Fruit fly (Drosophila melanogaster) whole organism, embryonic: ENCODE results near the gene MED15.

Experiments used
- Asciz ChIP-seq: fragments of 200-800 bp; sonication (Bioruptor generic); optimal IDR thresholded peaks from 2 replicates; lab custom pipeline; 2017; ENCODE audit warnings: missing biosample characterization, mild to moderate bottlenecking, missing genetic modification characterization, missing genetic modification reagents
- Bgb ChIP-seq: fragments of 200-800 bp; sonication (Bioruptor generic); IDR thresholded peaks from 2 replicates; pipeline ENCODE4 v1.3.6; 2022; ENCODE audit warnings: missing biosample characterization, missing genetic modification characterization; ENCODE audit not compliant: partially characterized antibody
- Blimp-1 ChIP-seq: fragments of 200-800 bp; sonication (Bioruptor generic); optimal IDR thresholded peaks from 3 replicates; lab custom pipeline; 2018; ENCODE audit warnings: missing biosample characterization, missing genetic modification characterization, mild to moderate bottlenecking, moderate library complexity, missing genetic modification reagents
- CG10147 ChIP-seq: fragments of 200-800 bp; sonication (Bioruptor generic); optimal IDR thresholded peaks from 2 replicates; lab custom pipeline; 2019; ENCODE audit warnings: missing biosample characterization, mild to moderate bottlenecking, missing genetic modification characterization, moderate library complexity
- CG11723 ChIP-seq: fragments of 200-800 bp; sonication (Bioruptor generic); optimal IDR thresholded peaks from 2 replicates; lab custom pipeline; 2017; ENCODE audit warnings: missing biosample characterization, mild to moderate bottlenecking, missing genetic modification characterization
- CG13424 ChIP-seq: fragments of 200-800 bp; sonication (Bioruptor generic); optimal IDR thresholded peaks from 2 replicates; lab custom pipeline; 2019; ENCODE audit warnings: missing biosample characterization, mild to moderate bottlenecking, missing genetic modification characterization, moderate library complexity
- CG15073 ChIP-seq: fragments of 200-800 bp; sonication (Bioruptor generic); optimal IDR thresholded peaks from 2 replicates; lab custom pipeline; 2016; ENCODE audit warnings: missing biosample characterization, missing genetic modification characterization
- CG1529 ChIP-seq: fragments of 200-800 bp; sonication (Bioruptor generic); optimal IDR thresholded peaks from 3 replicates; lab custom pipeline; 2018; ENCODE audit warnings: missing biosample characterization, missing genetic modification characterization
- CG15514 ChIP-seq: fragments of 200-800 bp; sonication (Bioruptor generic); optimal IDR thresholded peaks from 3 replicates; lab custom pipeline; 2017; ENCODE audit warnings: missing biosample characterization, missing genetic modification characterization, mild to moderate bottlenecking, moderate library complexity, missing genetic modification reagents
- CG1602 ChIP-seq: fragments of 200-800 bp; sonication (Bioruptor generic); optimal IDR thresholded peaks from 3 replicates; lab custom pipeline; 2016; ENCODE audit warnings: missing biosample characterization, missing genetic modification characterization
- CG3065 ChIP-seq: fragments of 200-800 bp; sonication (Bioruptor generic); optimal IDR thresholded peaks from 2 replicates; lab custom pipeline; 2016; ENCODE audit warnings: missing biosample characterization, missing genetic modification characterization
- CG31441 ChIP-seq: fragments of 200-800 bp; sonication (Bioruptor generic); IDR thresholded peaks from 2 replicates; pipeline ENCODE4 v1.3.6; 2022; ENCODE audit warnings: missing biosample characterization, missing genetic modification characterization
- CG3163 ChIP-seq: fragments of 200-800 bp; sonication (Bioruptor generic); optimal IDR thresholded peaks from 3 replicates; lab custom pipeline; 2016; ENCODE audit warnings: missing biosample characterization, missing genetic modification characterization
- CG33557 ChIP-seq: fragments of 200-800 bp; sonication (Bioruptor generic); optimal IDR thresholded peaks from 2 replicates; lab custom pipeline; 2019; ENCODE audit warnings: missing biosample characterization, mild to moderate bottlenecking, missing genetic modification characterization, moderate library complexity
- CG3407 ChIP-seq: fragments of 200-800 bp; sonication (Bioruptor generic); optimal IDR thresholded peaks from 2 replicates; lab custom pipeline; 2018; ENCODE audit warnings: missing biosample characterization, mild to moderate bottlenecking, missing genetic modification characterization
- CG34224 ChIP-seq: fragments of 200-800 bp; sonication (Bioruptor generic); IDR thresholded peaks from 3 replicates; pipeline ENCODE4 v1.3.6; 2022; ENCODE audit warnings: missing biosample characterization, missing genetic modification characterization; ENCODE audit not compliant: partially characterized antibody
- CG3838 ChIP-seq: fragments of 200-800 bp; sonication (Bioruptor generic); optimal IDR thresholded peaks from 3 replicates; lab custom pipeline; 2016; ENCODE audit warnings: missing biosample characterization, missing genetic modification characterization
- CG4707 ChIP-seq: fragments of 200-800 bp; sonication (Bioruptor generic); optimal IDR thresholded peaks from 2 replicates; lab custom pipeline; 2018; ENCODE audit warnings: missing biosample characterization, mild to moderate bottlenecking, missing genetic modification characterization, moderate library complexity
- CG5953 ChIP-seq: fragments of 200-800 bp; sonication (Bioruptor generic); IDR thresholded peaks from 2 replicates; pipeline ENCODE4 v1.3.6; 2022; ENCODE audit warnings: missing biosample characterization, missing genetic modification characterization
- CG6175 ChIP-seq: fragments of 200-800 bp; sonication (Bioruptor generic); IDR thresholded peaks from 3 replicates; pipeline ENCODE4 v1.3.6; 2022; ENCODE audit warnings: missing biosample characterization, missing genetic modification characterization
- CG7556 ChIP-seq: fragments of 200-800 bp; sonication (Bioruptor generic); optimal IDR thresholded peaks from 2 replicates; lab custom pipeline; 2017; ENCODE audit warnings: missing biosample characterization, mild to moderate bottlenecking, missing genetic modification characterization
- CG9727 ChIP-seq: fragments of 200-800 bp; sonication (Bioruptor generic); optimal IDR thresholded peaks from 3 replicates; lab custom pipeline; 2017; ENCODE audit warnings: missing biosample characterization, mild to moderate bottlenecking, missing genetic modification characterization
- Dip3 ChIP-seq: fragments of 200-800 bp; sonication (Bioruptor generic); optimal IDR thresholded peaks from 3 replicates; lab custom pipeline; 2016; ENCODE audit warnings: missing biosample characterization, missing genetic modification characterization
- Dll ChIP-seq: fragments of 200-800 bp; sonication (Bioruptor generic); IDR thresholded peaks from 4 replicates; pipeline ENCODE4 v1.3.6; 2022; ENCODE audit warnings: missing biosample characterization, missing genetic modification characterization; ENCODE audit not compliant: partially characterized antibody
- Elba2 ChIP-seq: fragments of 200-800 bp; sonication (Bioruptor generic); optimal IDR thresholded peaks from 3 replicates; lab custom pipeline; 2016; ENCODE audit warnings: missing biosample characterization, missing genetic modification characterization
- Fer2 ChIP-seq: fragments of 200-800 bp; sonication (Bioruptor generic); optimal IDR thresholded peaks from 2 replicates; lab custom pipeline; 2018; ENCODE audit warnings: missing biosample characterization, mild to moderate bottlenecking, missing genetic modification characterization, moderate library complexity
- Lhr ChIP-seq: fragments of 200-800 bp; sonication (Bioruptor generic); optimal IDR thresholded peaks from 3 replicates; lab custom pipeline; 2017; ENCODE audit warnings: mild to moderate bottlenecking, missing biosample characterization, missing genetic modification reagents, missing genetic modification characterization
- Max ChIP-seq: fragments of 200-800 bp; sonication (Bioruptor generic); optimal IDR thresholded peaks from 2 replicates; lab custom pipeline; 2016; ENCODE audit warnings: missing biosample characterization, mild to moderate bottlenecking, missing genetic modification characterization
- NC2α ChIP-seq: fragments of 200-800 bp; sonication (Bioruptor generic); optimal IDR thresholded peaks from 2 replicates; lab custom pipeline; 2016; ENCODE audit warnings: missing biosample characterization, missing genetic modification characterization
- Opbp ChIP-seq: fragments of 200-800 bp; sonication (Bioruptor generic); IDR thresholded peaks from 3 replicates; pipeline ENCODE4 v1.3.6; 2022; ENCODE audit warnings: missing biosample characterization, missing genetic modification characterization; ENCODE audit not compliant: partially characterized antibody
- Poxn ChIP-seq: fragments of 200-800 bp; sonication (Bioruptor generic); IDR thresholded peaks from 2 replicates; pipeline ENCODE4 v1.3.6; 2022; ENCODE audit warnings: missing biosample characterization, missing genetic modification characterization
- Side ChIP-seq: fragments of 200-800 bp; sonication (Bioruptor generic); optimal IDR thresholded peaks from 2 replicates; lab custom pipeline; 2016; ENCODE audit warnings: missing biosample characterization, missing genetic modification characterization
- Sin3A ChIP-seq: fragments of >200 bp; optimal IDR thresholded peaks from 2 replicates; lab custom pipeline; 2018
- Sox102F ChIP-seq: fragments of 200-800 bp; sonication (Bioruptor generic); optimal IDR thresholded peaks from 2 replicates; lab custom pipeline; 2018; ENCODE audit warnings: missing biosample characterization, mild to moderate bottlenecking, missing genetic modification characterization, moderate library complexity
- Sry-β ChIP-seq: fragments of 200-800 bp; sonication (Bioruptor generic); optimal IDR thresholded peaks from 2 replicates; lab custom pipeline; 2018; ENCODE audit warnings: missing biosample characterization, mild to moderate bottlenecking, missing genetic modification characterization, moderate library complexity
- Xrp1 ChIP-seq: fragments of 200-800 bp; sonication (Bioruptor generic); IDR thresholded peaks from 2 replicates; pipeline ENCODE4 v1.3.6; 2022; ENCODE audit warnings: missing biosample characterization, missing genetic modification characterization
- ac ChIP-seq: fragments of 200-800 bp; sonication (Bioruptor generic); optimal IDR thresholded peaks from 3 replicates; lab custom pipeline; 2017; ENCODE audit warnings: missing biosample characterization, mild to moderate bottlenecking, missing genetic modification characterization
- bbx ChIP-seq: fragments of 200-800 bp; sonication (Bioruptor generic); IDR thresholded peaks from 2 replicates; pipeline ENCODE4 v1.3.6; 2022; ENCODE audit warnings: missing biosample characterization, missing genetic modification characterization; ENCODE audit not compliant: partially characterized antibody
- chinmo ChIP-seq: fragments of 200-800 bp; sonication (Bioruptor generic); IDR thresholded peaks from 4 replicates; pipeline ENCODE4 v1.3.6; 2022; ENCODE audit warnings: missing biosample characterization, missing genetic modification characterization; ENCODE audit not compliant: partially characterized antibody
- crc ChIP-seq: fragments of 200-800 bp; sonication (Bioruptor generic); optimal IDR thresholded peaks from 2 replicates; lab custom pipeline; 2016; ENCODE audit warnings: missing biosample characterization, missing genetic modification characterization
- gsb ChIP-seq: fragments of 200-800 bp; sonication (Bioruptor generic); IDR thresholded peaks from 2 replicates; pipeline ENCODE4 v1.3.6; 2022; ENCODE audit warnings: missing biosample characterization, missing genetic modification characterization
- nerfin-2 ChIP-seq: fragments of 200-800 bp; sonication (Bioruptor generic); IDR thresholded peaks from 2 replicates; pipeline ENCODE4 v1.3.6; 2022; ENCODE audit warnings: missing biosample characterization, missing genetic modification characterization; ENCODE audit not compliant: partially characterized antibody
- peb ChIP-seq: fragments of 200-800 bp; sonication (Bioruptor generic); IDR thresholded peaks from 2 replicates; pipeline ENCODE4 v1.3.6; 2022; ENCODE audit warnings: missing biosample characterization, missing genetic modification characterization
- slbo ChIP-seq: fragments of 200-800 bp; sonication (Bioruptor generic); IDR thresholded peaks from 2 replicates; pipeline ENCODE4 v1.3.6; 2022; ENCODE audit warnings: missing biosample characterization, missing genetic modification characterization
- slou ChIP-seq: fragments of 200-800 bp; sonication (Bioruptor generic); optimal IDR thresholded peaks from 3 replicates; lab custom pipeline; 2016; ENCODE audit warnings: missing biosample characterization, missing genetic modification characterization
- ssp ChIP-seq: fragments of 200-800 bp; sonication (Bioruptor generic); IDR thresholded peaks from 2 replicates; pipeline ENCODE4 v1.3.6; 2022; ENCODE audit warnings: missing biosample characterization, missing genetic modification characterization
- tap ChIP-seq: fragments of 200-800 bp; optimal IDR thresholded peaks from 3 replicates; lab custom pipeline; 2019; ENCODE audit warnings: missing biosample characterization, mild to moderate bottlenecking, missing genetic modification characterization, moderate library complexity
- trem ChIP-seq: fragments of 200-800 bp; optimal IDR thresholded peaks from 3 replicates; lab custom pipeline; 2019; ENCODE audit warnings: missing biosample characterization, mild to moderate bottlenecking, missing genetic modification characterization, moderate library complexity
- vfl ChIP-seq: fragments of 200-800 bp; sonication (Bioruptor generic); optimal IDR thresholded peaks from 2 replicates; lab custom pipeline; 2016; ENCODE audit warnings: missing biosample characterization, missing genetic modification characterization

MED15 gene

dm6 chr2L:468745-469358 lies 4.0 kb upstream of the MED15 start (continued):
- peak; percentile 47; the same call in 1 of the 2 replicates for TF ChIP-seq Poxn (GFP tag; lab: Robert Waterston, UW)
- 0 out of 2 replicates have a peak, but pooled peaks have one; percentile 21 for TF ChIP-seq CG5953 (GFP tag; lab: Robert Waterston, UW)
- TF ChIP-seq gsb (GFP tag; lab: Robert Waterston, UW), result peak; percentile 31; the same call in 1 of the 2 replicates
- TF ChIP-seq Sox102F, result peak; percentile 91
- TF ChIP-seq bbx (GFP tag; lab: Robert Waterston, UW), result no peak
- peak; percentile 65 for TF ChIP-seq CG1602 (GFP tag; lab: Kevin White, UChicago)
- peak; percentile 45 for TF ChIP-seq CG3163
- TF ChIP-seq tap, result peak; percentile 56
- no peak for TF ChIP-seq ac (GFP tag; lab: Kevin White, UChicago)
- TF ChIP-seq Bgb, result no peak
- peak; percentile 82 for TF ChIP-seq Blimp-1
- no peak for TF ChIP-seq CG3065
- no peak for TF ChIP-seq CG34224 (GFP tag; lab: Robert Waterston, UW)
- TF ChIP-seq CG15073, result no peak
- TF ChIP-seq trem (tag; lab: Kevin White, UChicago), result peak; percentile 51
- peak; percentile 64 for TF ChIP-seq crc (GFP tag; lab: Kevin White, UChicago)
- peak; percentile 55 for TF ChIP-seq Side (GFP tag; lab: Kevin White, UChicago)
- TF ChIP-seq CG3838 (GFP tag; lab: Kevin White, UChicago), result no peak
- TF ChIP-seq ssp (GFP tag; lab: Robert Waterston, UW), result peak; percentile 46; the same call in 1 of the 2 replicates
- no peak for TF ChIP-seq nerfin-2 (GFP tag; lab: Robert Waterston, UW)
- peak; percentile 69 for TF ChIP-seq CG15514
- TF ChIP-seq Elba2 (GFP tag; lab: Kevin White, UChicago), result no peak
- peak; percentile 67 for TF ChIP-seq CG3407 (GFP tag; lab: Kevin White, UChicago)
- TF ChIP-seq Lhr, result peak; percentile 54
- TF ChIP-seq CG10147 (GFP tag; lab: Kevin White, UChicago), result peak; percentile 58
- TF ChIP-seq NC2α (GFP tag; lab: Kevin White, UChicago), result peak; percentile 43
- peak; percentile 47 for TF ChIP-seq vfl (GFP tag; lab: Kevin White, UChicago)
- peak; percentile 82 for TF ChIP-seq Xrp1 (GFP tag; lab: Robert Waterston, UW)
- TF ChIP-seq CG1529 (GFP tag; lab: Kevin White, UChicago), result peak; percentile 80
- peak; percentile 88 for TF ChIP-seq Asciz (GFP tag; lab: Kevin White, UChicago)
- TF ChIP-seq Sin3A (lab: Kevin White, UChicago), result no peak
- no peak for TF ChIP-seq CG33557
- TF ChIP-seq CG11723 (GFP tag; lab: Kevin White, UChicago), result peak; percentile 59
- peak; percentile 81 for TF ChIP-seq slbo (GFP tag; lab: Robert Waterston, UW)
- TF ChIP-seq slou, result peak; percentile 54
- 0 out of 2 replicates have a peak, but pooled peaks have one; percentile 28 for TF ChIP-seq peb
- no peak for TF ChIP-seq Dll (GFP tag; lab: Robert Waterston, UW)
- no peak for TF ChIP-seq Sry-β (GFP tag; lab: Kevin White, UChicago)
- TF ChIP-seq Max, result peak; percentile 50
- peak; percentile 74 for TF ChIP-seq Dip3 (GFP tag; lab: Kevin White, UChicago)
- TF ChIP-seq CG31441 (GFP tag; lab: Robert Waterston, UW), result peak; percentile 79
- peak; percentile 62 for TF ChIP-seq CG13424 (tag; lab: Kevin White, UChicago)
- peak; percentile 57 for TF ChIP-seq CG4707
- no peak for TF ChIP-seq CG6175 (GFP tag; lab: Robert Waterston, UW)
- no peak for TF ChIP-seq Opbp
- no peak for TF ChIP-seq Fer2 (tag; lab: Kevin White, UChicago)
- TF ChIP-seq chinmo (GFP tag; lab: Robert Waterston, UW), result 0 out of 4 replicates have a peak, but pooled peaks have one; percentile 63
- peak; percentile 52 for TF ChIP-seq CG9727 (GFP tag; lab: Kevin White, UChicago)
- TF ChIP-seq CG7556, result peak; percentile 72
